Worm (Caenorhabditis elegans): ENCODE measurements around the gene dyf-17.

The dyf-17 gene

DNA sequence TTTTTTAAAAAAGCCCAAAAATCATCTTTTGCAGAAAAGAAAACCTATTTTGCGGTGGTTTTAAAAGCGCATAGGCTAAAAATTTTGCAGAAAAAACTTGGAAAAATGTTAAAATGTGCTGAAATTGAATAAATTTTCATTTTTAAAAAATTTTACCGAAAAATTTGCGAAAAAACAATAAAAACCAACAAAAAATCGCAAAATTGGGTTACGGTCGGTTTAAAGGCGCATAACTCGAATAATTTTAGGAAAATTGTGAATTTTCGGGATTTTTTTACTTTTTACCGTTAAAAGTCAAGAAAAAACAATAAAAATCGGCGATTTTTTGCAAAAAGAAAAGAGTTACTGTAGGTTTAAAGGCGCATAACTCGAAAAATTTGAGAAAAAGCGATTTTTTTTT lies 2.1 kb upstream of the dyf-17 start:
- TF ChIP-seq madf-8 (GFP tag; conservative IDR thresholded peaks at IDR 0.05) (0 out of 2 replicates have a peak, but pooled peaks have one; percentile 13), atf-7 (tag; optimal IDR thresholded peaks at IDR 0.05) (no peak), gei-17 (GFP tag; optimal IDR thresholded peaks at IDR 0.05) (no peak), lsl-1 (GFP tag; optimal IDR thresholded peaks at IDR 0.05) (peak; percentile 76), xnd-1 (tag; optimal IDR thresholded peaks at IDR 0.05) (peak; percentile 70), madf-6 (GFP tag; IDR thresholded peaks at IDR 0.05) (peak; percentile 16; the same call in 1 of the 2 replicates)

DNA sequence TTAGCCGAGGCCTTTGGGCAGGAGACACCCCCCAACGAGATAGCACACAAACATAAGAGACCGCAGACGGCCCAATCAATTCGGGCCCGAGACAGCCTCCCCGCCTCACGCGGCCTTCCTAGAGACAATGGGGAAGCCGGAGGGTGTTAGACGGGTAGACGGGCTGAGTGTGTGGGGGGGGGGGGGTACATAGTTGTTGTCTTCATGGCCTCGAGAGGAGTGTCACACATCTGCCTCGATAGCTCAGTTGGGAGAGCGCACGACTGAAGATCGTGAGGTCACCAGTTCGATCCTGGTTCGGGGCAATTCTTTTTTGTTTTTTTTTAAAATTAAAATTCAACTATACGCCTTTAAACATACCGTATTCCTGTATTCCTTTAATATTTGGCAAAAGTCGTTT lies 1.5 kb upstream of the dyf-17 start:
- TF ChIP-seq nfya-1 (tag; optimal IDR thresholded peaks at IDR 0.05; ENCODE audit: borderline replicate concordance, insufficient read depth) (no peak), C17E4.6 (GFP tag; IDR thresholded peaks at IDR 0.05) (0 out of 2 replicates have a peak, but pooled peaks have one; percentile 63), lsl-1 (GFP tag; optimal IDR thresholded peaks at IDR 0.05) (peak; percentile 58), dpff-1 (tag; optimal IDR thresholded peaks at IDR 0.05) (no peak), madf-6 (GFP tag; IDR thresholded peaks at IDR 0.05) (peak; percentile 79), ccch-3 (GFP tag; optimal IDR thresholded peaks at IDR 0.05) (no peak), let-607 (tag; optimal IDR thresholded peaks at IDR 0.05) (peak; percentile 10 to 52), pha-4 (tag; optimal IDR thresholded peaks at IDR 0.05) (no peak), mcd-1 (GFP tag; IDR thresholded peaks at IDR 0.05) (peak; percentile 76), Y95B8A.8 (GFP tag; IDR thresholded peaks at IDR 0.05) (no peak), F39B2.1 (GFP tag; IDR thresholded peaks at IDR 0.05) (no peak), attf-5 (GFP tag; optimal IDR thresholded peaks at IDR 0.05) (peak; percentile 53), F23B12.7 (tag; optimal IDR thresholded peaks at IDR 0.05; ENCODE audit: insufficient read depth) (peak; percentile 52), hlh-26 (GFP tag; conservative IDR thresholded peaks at IDR 0.05) (no peak), Y53G8AR.9 (GFP tag; conservative IDR thresholded peaks at IDR 0.05) (peak; percentile 67; the same call in 1 of the 2 replicates), lag-1 (GFP tag; IDR thresholded peaks at IDR 0.05) (no peak), K12H6.12 (tag; optimal IDR thresholded peaks at IDR 0.05) (peak; percentile 95), let-526 (GFP tag; IDR thresholded peaks at IDR 0.05) (no peak), egrh-3 (GFP tag; IDR thresholded peaks at IDR 0.05) (peak; percentile 89), ztf-28 (GFP tag; IDR thresholded peaks at IDR 0.05) (peak; percentile 80), sea-2 (GFP tag; IDR thresholded peaks at IDR 0.05) (no peak), aptf-3 (GFP tag; IDR thresholded peaks at IDR 0.05) (0 out of 2 replicates have a peak, but pooled peaks have one; percentile 88), zim-3 (tag; optimal IDR thresholded peaks at IDR 0.05) (peak; percentile 51), T07F8.4 (tag; optimal IDR thresholded peaks at IDR 0.05) (no peak), egl-18 (GFP tag; IDR thresholded peaks at IDR 0.05) (no peak), hmg-1.2 (GFP tag; IDR thresholded peaks at IDR 0.05) (peak; percentile 96), nhr-120 (GFP tag; IDR thresholded peaks at IDR 0.05) (no peak), F55B11.4 (tag; optimal IDR thresholded peaks at IDR 0.05; ENCODE audit: borderline replicate concordance, insufficient read depth) (no peak), sptf-2 (GFP tag; optimal IDR thresholded peaks at IDR 0.05) (peak; percentile 66), F33H1.4 (GFP tag; IDR thresholded peaks at IDR 0.05) (peak; percentile 29), F49E8.2 (tag; optimal IDR thresholded peaks at IDR 0.05; ENCODE audit: insufficient read depth) (peak; percentile 58), B0019.2 (GFP tag; conservative IDR thresholded peaks at IDR 0.05) (0 out of 2 replicates have a peak, but pooled peaks have one; percentile 48), nfyb-1 (GFP tag; IDR thresholded peaks at IDR 0.05) (peak; percentile 89), tlf-1 (GFP tag; optimal IDR thresholded peaks at IDR 0.05) (peak; percentile 26), pbrm-1 (GFP tag; IDR thresholded peaks at IDR 0.05) (peak; percentile 81), hlh-12 (tag; optimal IDR thresholded peaks at IDR 0.05) (peak; percentile 60), bed-1 (GFP tag; IDR thresholded peaks at IDR 0.05) (0 out of 2 replicates have a peak, but pooled peaks have one; percentile 44), C06A6.2 (GFP tag; conservative IDR thresholded peaks at IDR 0.05) (0 out of 2 replicates have a peak, but pooled peaks have one; percentile 26), ztf-25 (GFP tag; IDR thresholded peaks at IDR 0.05) (peak; percentile 76; the same call in 1 of the 2 replicates), dox-1 (GFP tag; IDR thresholded peaks at IDR 0.05) (no peak), madf-8 (GFP tag; conservative IDR thresholded peaks at IDR 0.05) (no peak), athp-1 (tag; optimal IDR thresholded peaks at IDR 0.05) (peak; percentile 77)

Measured in whole organism, young adult.